Worm (Caenorhabditis elegans) whole organism, late embryonic: ENCODE data around the gene Y39A3A.3.

ENCODE experiments used
- C38D4.7 ChIP-seq: fragments of 200-800 bp; sonication (Bioruptor generic); optimal IDR thresholded peaks from 2 replicates; lab custom pipeline; 2018; ENCODE audit warnings: mild to moderate bottlenecking, missing genetic modification characterization, moderate library complexity, missing compliant biosample characterization
- Y22D7AL.16 ChIP-seq: sonication (generic microtip); optimal IDR thresholded peaks from 2 replicates; lab custom pipeline; 2016; ENCODE audit warnings: missing genetic modification characterization, missing compliant biosample characterization
- ahr-1 ChIP-seq: sonication (generic microtip); optimal IDR thresholded peaks from 2 replicates; lab custom pipeline; 2016; ENCODE audit warnings: missing genetic modification characterization, missing compliant biosample characterization
- ama-1 ChIP-seq: fragments of 150-350 bp; optimal IDR thresholded peaks from 2 replicates; lab custom pipeline; 2014
- ceh-14 ChIP-seq: sonication (generic microtip); optimal IDR thresholded peaks from 2 replicates; lab custom pipeline; 2016; ENCODE audit warnings: missing genotype, missing genetic modification characterization, missing compliant biosample characterization
- ceh-19 ChIP-seq: fragments of 200-800 bp; sonication (Bioruptor generic); optimal IDR thresholded peaks from 2 replicates; lab custom pipeline; 2018; ENCODE audit warnings: mild to moderate bottlenecking, missing genetic modification characterization, missing compliant biosample characterization
- ceh-2 ChIP-seq: sonication (generic microtip); optimal IDR thresholded peaks from 2 replicates; lab custom pipeline; 2016; ENCODE audit warnings: missing genotype, missing genetic modification characterization, missing compliant biosample characterization
- ceh-24 ChIP-seq: sonication (generic microtip); optimal IDR thresholded peaks from 2 replicates; lab custom pipeline; 2016; ENCODE audit warnings: mild to moderate bottlenecking, missing genetic modification characterization, missing compliant biosample characterization
- ceh-31 ChIP-seq: sonication (generic microtip); optimal IDR thresholded peaks from 2 replicates; lab custom pipeline; 2016; ENCODE audit warnings: missing genetic modification characterization, missing compliant biosample characterization
- ceh-34 ChIP-seq: sonication (generic microtip); optimal IDR thresholded peaks from 2 replicates; lab custom pipeline; 2016; ENCODE audit warnings: mild to moderate bottlenecking, missing genetic modification characterization, missing compliant biosample characterization
- ceh-48 ChIP-seq: sonication (generic microtip); optimal IDR thresholded peaks from 2 replicates; lab custom pipeline; 2016; ENCODE audit warnings: missing genetic modification characterization, inconsistent platforms, missing compliant biosample characterization
- ceh-6 ChIP-seq: fragments of 200-800 bp; sonication (Bioruptor generic); optimal IDR thresholded peaks from 2 replicates; lab custom pipeline; 2018; ENCODE audit warnings: mild to moderate bottlenecking, missing genetic modification characterization, missing compliant biosample characterization
- che-1 ChIP-seq: sonication (generic microtip); optimal IDR thresholded peaks from 2 replicates; lab custom pipeline; 2016; ENCODE audit warnings: mild to moderate bottlenecking, missing genetic modification characterization, missing compliant biosample characterization
- dmd-4 ChIP-seq: sonication (generic microtip); optimal IDR thresholded peaks from 2 replicates; lab custom pipeline; 2016; ENCODE audit warnings: borderline replicate concordance, missing genetic modification characterization, missing compliant biosample characterization
- elt-4 ChIP-seq: sonication (generic microtip); optimal IDR thresholded peaks from 2 replicates; lab custom pipeline; 2016; ENCODE audit warnings: missing genetic modification characterization, missing compliant biosample characterization
- eyg-1 ChIP-seq: sonication (generic microtip); optimal IDR thresholded peaks from 2 replicates; lab custom pipeline; 2016; ENCODE audit warnings: missing genotype, missing genetic modification characterization, missing compliant biosample characterization
- fkh-10 ChIP-seq: fragments of 150-350 bp; optimal IDR thresholded peaks from 2 replicates; lab custom pipeline; 2014; ENCODE audit warnings: missing biosample characterization, missing genetic modification reagents, missing genetic modification characterization
- fkh-6 ChIP-seq: sonication (generic microtip); optimal IDR thresholded peaks from 2 replicates; lab custom pipeline; 2016; ENCODE audit warnings: missing genetic modification characterization, missing compliant biosample characterization
- gmeb-2 ChIP-seq: sonication (generic microtip); optimal IDR thresholded peaks from 2 replicates; lab custom pipeline; 2016; ENCODE audit warnings: missing genetic modification characterization, inconsistent platforms, missing compliant biosample characterization
- hlh-6 ChIP-seq: sonication (generic microtip); optimal IDR thresholded peaks from 2 replicates; lab custom pipeline; 2016; ENCODE audit warnings: missing genotype, missing genetic modification characterization, missing compliant biosample characterization
- lim-6 ChIP-seq: sonication (generic microtip); optimal IDR thresholded peaks from 2 replicates; lab custom pipeline; 2016; ENCODE audit warnings: missing genetic modification characterization, missing compliant biosample characterization
- lin-11 ChIP-seq: fragments of 200-800 bp; sonication (Bioruptor generic); optimal IDR thresholded peaks from 2 replicates; lab custom pipeline; 2018; ENCODE audit warnings: mild to moderate bottlenecking, missing genetic modification characterization, missing compliant biosample characterization
- madf-2 ChIP-seq: sonication (generic microtip); optimal IDR thresholded peaks from 2 replicates; lab custom pipeline; 2017; ENCODE audit warnings: missing genetic modification characterization, missing compliant biosample characterization
- mec-3 ChIP-seq: sonication (generic microtip); optimal IDR thresholded peaks from 2 replicates; lab custom pipeline; 2016; ENCODE audit warnings: borderline replicate concordance, missing genetic modification characterization, missing compliant biosample characterization
- nfya-1 ChIP-seq: sonication (generic microtip); optimal IDR thresholded peaks from 2 replicates; lab custom pipeline; 2017; ENCODE audit warnings: missing genetic modification characterization, mild to moderate bottlenecking, missing compliant biosample characterization, antibody characterized with exemption, moderate library complexity
- nhr-232 ChIP-seq: sonication (generic microtip); optimal IDR thresholded peaks from 2 replicates; lab custom pipeline; 2016; ENCODE audit warnings: missing genetic modification characterization, missing compliant biosample characterization
- npax-4 ChIP-seq: sonication (generic microtip); optimal IDR thresholded peaks from 2 replicates; lab custom pipeline; 2016; ENCODE audit warnings: missing genetic modification characterization, missing compliant biosample characterization
- odd-2 ChIP-seq: sonication (generic microtip); optimal IDR thresholded peaks from 2 replicates; lab custom pipeline; 2017; ENCODE audit warnings: antibody characterized with exemption, mild to moderate bottlenecking, missing genetic modification characterization, missing compliant biosample characterization
- pag-3 ChIP-seq: sonication (generic microtip); optimal IDR thresholded peaks from 2 replicates; lab custom pipeline; 2016; ENCODE audit warnings: missing compliant biosample characterization, missing genetic modification characterization, borderline replicate concordance
- pax-1 ChIP-seq: fragments of 150-350 bp; optimal IDR thresholded peaks from 2 replicates; lab custom pipeline; 2014; ENCODE audit warnings: missing biosample characterization, missing genetic modification characterization
- pha-2 ChIP-seq: sonication (generic microtip); optimal IDR thresholded peaks from 2 replicates; lab custom pipeline; 2017; ENCODE audit warnings: mild to moderate bottlenecking, missing genetic modification characterization, missing compliant biosample characterization
- rnt-1 ChIP-seq: sonication (generic microtip); optimal IDR thresholded peaks from 2 replicates; lab custom pipeline; 2016; ENCODE audit warnings: missing genetic modification characterization, missing compliant biosample characterization
- sox-4 ChIP-seq: sonication (generic microtip); optimal IDR thresholded peaks from 2 replicates; lab custom pipeline; 2017; ENCODE audit warnings: mild to moderate bottlenecking, missing genetic modification characterization, inconsistent platforms, missing compliant biosample characterization
- tbx-7 ChIP-seq: sonication (generic microtip); optimal IDR thresholded peaks from 2 replicates; lab custom pipeline; 2016; ENCODE audit warnings: missing genotype, missing genetic modification characterization, missing compliant biosample characterization
- ttx-3 ChIP-seq: sonication (generic microtip); optimal IDR thresholded peaks from 2 replicates; lab custom pipeline; 2016; ENCODE audit warnings: missing genetic modification reagents, missing genetic modification characterization, missing compliant biosample characterization
- unc-3 ChIP-seq, 2 experiments: fragments of 200-800 bp in 1 of 2; sonication (Bioruptor generic) in 1 of 2; sonication (generic microtip) in 1 of 2; conservative IDR thresholded peaks in 1 of 2; optimal IDR thresholded peaks in 1 of 2; 2 replicates each; pipeline versions ENCODE4 v1.3.6 to Lab custom; 2016 to 2022; ENCODE audit warnings: missing compliant biosample characterization in 2 of 2, missing genetic modification characterization in 2 of 2, missing genetic modification reagents in 1 of 2
- unc-55 ChIP-seq: sonication (generic microtip); optimal IDR thresholded peaks from 2 replicates; lab custom pipeline; 2017; ENCODE audit warnings: missing biosample characterization, missing genetic modification reagents, missing genetic modification characterization
- unc-86 ChIP-seq: sonication (generic microtip); optimal IDR thresholded peaks from 2 replicates; lab custom pipeline; 2016; ENCODE audit warnings: missing genetic modification characterization, missing compliant biosample characterization
- zip-5 ChIP-seq: sonication (generic microtip); optimal IDR thresholded peaks from 2 replicates; lab custom pipeline; 2016; ENCODE audit warnings: missing genetic modification characterization, missing compliant biosample characterization

The Y39A3A.3 gene

DNA sequence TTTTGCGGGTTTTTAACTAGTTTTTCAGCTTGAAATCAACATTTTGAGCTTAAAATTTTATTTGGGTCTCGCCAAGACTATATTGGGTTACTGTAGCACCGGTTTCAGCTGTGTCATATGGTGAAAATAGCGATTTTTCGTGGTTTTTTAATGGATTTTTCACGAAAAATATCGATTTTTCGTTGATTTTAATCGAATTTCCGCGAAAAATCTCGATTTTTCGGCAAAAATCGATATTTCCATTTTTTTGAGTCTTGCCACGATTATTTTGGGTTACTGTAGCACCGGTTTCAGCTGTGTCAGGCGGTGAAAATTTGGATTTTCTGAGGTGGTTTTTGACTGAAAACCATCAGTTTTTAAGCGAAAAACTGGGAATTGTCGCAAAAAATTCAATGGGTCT is 47.2 kb upstream of the Y39A3A.3 start (continued):
- no peak for TF ChIP-seq dmd-4 (tag; lab: Kevin White, UChicago)

DNA sequence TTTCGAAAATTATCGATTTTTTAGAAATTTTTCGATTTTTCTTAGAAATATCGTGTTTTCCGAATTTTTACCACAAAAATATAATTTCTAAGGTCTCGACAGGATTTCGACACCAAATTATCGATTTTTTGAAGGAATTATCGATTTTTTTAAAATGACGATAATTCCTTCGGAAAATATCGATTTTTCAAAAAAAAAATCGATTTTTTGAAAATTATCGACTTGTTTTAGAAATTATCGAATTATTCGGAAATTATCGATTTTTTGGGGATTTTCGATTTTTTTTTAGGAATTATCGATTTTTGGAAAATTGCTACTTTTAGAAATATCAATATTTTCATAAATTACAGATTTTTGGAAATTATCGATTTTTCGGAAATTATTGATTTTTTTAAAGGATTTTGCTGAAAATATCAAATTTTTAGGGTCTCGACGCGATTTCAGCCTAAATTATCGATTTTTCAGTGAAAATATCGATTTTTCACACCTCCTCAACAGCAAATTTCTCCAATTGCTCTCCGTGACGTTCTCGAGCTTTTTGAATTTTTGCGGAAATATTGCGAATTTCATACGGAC is 44.5 kb upstream of the Y39A3A.3 start:
- TF ChIP-seq ceh-48 (tag; lab: Kevin White, UChicago) (peak; percentile 97), nhr-232 (tag; lab: Kevin White, UChicago) (no peak)
- TF ChIP-seq, all 69 proteins: peak for 1

DNA sequence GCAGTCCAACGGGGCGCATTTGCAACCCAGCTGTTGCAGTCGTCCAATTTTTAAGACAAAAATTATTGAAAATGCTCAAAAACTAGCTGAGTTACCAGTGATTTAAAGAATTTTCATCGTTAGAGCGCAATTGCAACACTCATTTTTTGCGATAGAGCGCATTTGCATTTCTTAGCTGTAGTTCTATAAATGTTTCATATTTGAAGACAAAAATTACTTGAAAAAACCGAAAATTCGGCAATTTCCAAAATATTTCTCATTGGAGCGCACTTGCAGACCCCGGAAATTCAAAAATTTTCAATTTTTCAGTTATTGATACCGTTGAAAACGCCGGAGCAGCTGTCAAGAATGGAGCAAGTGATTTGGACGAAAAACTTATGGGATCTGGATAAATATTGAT is 43.9 kb upstream of the Y39A3A.3 start:
- no peak for TF ChIP-seq rnt-1 (tag; lab: Kevin White, UChicago)
- no peak for TF ChIP-seq pag-3 (tag; lab: Kevin White, UChicago)
- TF ChIP-seq eyg-1 (tag; lab: Kevin White, UChicago): no peak
- TF ChIP-seq ceh-24: no peak
- TF ChIP-seq ceh-48 (tag; lab: Kevin White, UChicago): no peak
- no peak for TF ChIP-seq npax-4 (tag; lab: Kevin White, UChicago)
- TF ChIP-seq Y22D7AL.16 (tag; lab: Kevin White, UChicago): no peak
- no peak for TF ChIP-seq che-1
- no peak for TF ChIP-seq pax-1 (tag; lab: Kevin White, UChicago)
- TF ChIP-seq madf-2 (tag; lab: Kevin White, UChicago): no peak
- TF ChIP-seq dmd-4 (tag; lab: Kevin White, UChicago): no peak
- no peak for TF ChIP-seq elt-4 (tag; lab: Kevin White, UChicago)
- TF ChIP-seq unc-86 (tag; lab: Kevin White, UChicago): no peak
- TF ChIP-seq ahr-1 (tag; lab: Kevin White, UChicago): no peak
- TF ChIP-seq pha-2 (tag; lab: Kevin White, UChicago): no peak
- TF ChIP-seq ceh-19 (GFP tag; lab: Kevin White, UChicago): no peak
- TF ChIP-seq hlh-6: no peak

DNA sequence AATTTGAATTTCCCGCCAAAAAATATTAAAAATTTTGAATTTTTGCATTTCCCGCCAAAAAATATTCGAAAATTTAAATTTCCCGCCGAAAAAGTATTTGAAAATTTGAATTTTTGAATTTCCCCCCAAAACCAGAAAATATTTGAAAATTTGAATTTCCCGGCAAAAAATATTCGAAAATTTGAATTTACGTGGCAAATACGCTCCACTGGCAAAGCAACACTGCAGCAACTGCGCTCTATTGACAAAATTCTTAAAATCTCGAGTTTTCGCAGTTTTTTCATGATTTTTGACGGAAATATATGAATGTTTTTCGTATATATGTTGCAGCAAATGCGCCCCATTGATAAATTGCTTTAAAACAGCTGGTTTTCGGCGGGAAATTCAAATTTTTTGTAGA is 43.2 kb upstream of the Y39A3A.3 start:
- no peak for TF ChIP-seq mec-3 (tag; lab: Kevin White, UChicago)
- no peak for TF ChIP-seq tbx-7
- TF ChIP-seq lim-6 (tag; lab: Kevin White, UChicago): no peak
- TF ChIP-seq pag-3 (tag; lab: Kevin White, UChicago): no peak
- TF ChIP-seq ceh-6: no peak
- no peak for TF ChIP-seq gmeb-2 (tag; lab: Kevin White, UChicago)
- TF ChIP-seq ceh-2 (tag; lab: Kevin White, UChicago): no peak
- TF ChIP-seq ceh-19 (GFP tag; lab: Kevin White, UChicago): no peak
- no peak for TF ChIP-seq hlh-6
- TF ChIP-seq ceh-34 (tag; lab: Kevin White, UChicago): no peak
- TF ChIP-seq ttx-3 (tag; lab: Kevin White, UChicago): no peak
- no peak for TF ChIP-seq pax-1 (tag; lab: Kevin White, UChicago)
- no peak for TF ChIP-seq sox-4
- no peak for TF ChIP-seq ceh-14 (tag; lab: Kevin White, UChicago)
- TF ChIP-seq odd-2: no peak
- no peak for TF ChIP-seq ahr-1 (tag; lab: Kevin White, UChicago)

DNA sequence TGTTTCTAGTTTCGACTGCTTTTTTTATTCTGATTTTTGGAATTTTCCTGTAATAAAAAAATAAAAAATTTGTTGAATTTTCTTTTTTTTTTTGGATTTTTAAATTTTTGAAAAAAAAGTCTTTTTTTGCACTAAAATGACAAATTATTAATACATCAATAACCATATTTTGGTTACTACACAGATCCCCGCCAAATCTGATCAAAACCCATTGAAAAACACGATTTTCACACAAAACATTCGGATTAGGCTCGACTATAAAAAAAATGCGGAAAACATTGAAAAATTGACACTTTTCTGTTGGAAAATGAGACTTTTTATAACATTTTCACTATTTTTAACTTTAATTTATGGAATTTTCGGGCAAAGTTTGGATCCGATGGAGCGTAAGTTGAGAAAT is 42.1 kb upstream of the Y39A3A.3 start, which contains the start of gene Y48G9A.7:
Gene Y48G9A.7 (plus strand): TSS at position 301 of the 400 bp plus-strand sequence.
- no peak for TF ChIP-seq pax-1 (tag; lab: Kevin White, UChicago)
- TF ChIP-seq ceh-31: no peak
- TF ChIP-seq npax-4 (tag; lab: Kevin White, UChicago): no peak
- no peak for TF ChIP-seq Y22D7AL.16 (tag; lab: Kevin White, UChicago)
- no peak for TF ChIP-seq hlh-6
- TF ChIP-seq fkh-6: no peak
- TF ChIP-seq C38D4.7: no peak
- no peak for TF ChIP-seq ama-1
- no peak for TF ChIP-seq pha-2 (tag; lab: Kevin White, UChicago)
- TF ChIP-seq fkh-10: no peak
- TF ChIP-seq unc-55 (GFP tag; lab: Kevin White, UChicago): no peak
- TF ChIP-seq unc-3 (GFP tag; conservative IDR thresholded peaks at IDR 0.05; lab: Robert Waterston, UW): no peak
- TF ChIP-seq unc-3 (tag; optimal IDR thresholded peaks at IDR 0.05; lab: Kevin White, UChicago): no peak
- no peak for TF ChIP-seq ceh-24
- TF ChIP-seq ceh-34 (tag; lab: Kevin White, UChicago): no peak
- TF ChIP-seq lin-11 (tag; lab: Kevin White, UChicago): no peak
- no peak for TF ChIP-seq zip-5
- TF ChIP-seq ceh-2 (tag; lab: Kevin White, UChicago): no peak
- no peak for TF ChIP-seq rnt-1 (tag; lab: Kevin White, UChicago)
- TF ChIP-seq unc-86 (tag; lab: Kevin White, UChicago): no peak
- no peak for TF ChIP-seq nfya-1 (tag; lab: Kevin White, UChicago)
